Fruit fly (Drosophila melanogaster) whole organism, embryonic: ENCODE measurements around the gene CG7945.

ENCODE experiments used
- Atf-2 ChIP-seq: fragments of 200-800 bp; sonication (Bioruptor generic); optimal IDR thresholded peaks from 2 replicates; lab custom pipeline; 2016; ENCODE audit warnings: missing biosample characterization, missing genetic modification characterization
- CG10366 ChIP-seq: fragments of 200-800 bp; sonication (Bioruptor generic); IDR thresholded peaks from 2 replicates; pipeline ENCODE4 v1.3.6; 2022; ENCODE audit warnings: missing biosample characterization, missing genetic modification characterization
- CG10543 ChIP-seq: fragments of 200-800 bp; sonication (Bioruptor generic); optimal IDR thresholded peaks from 3 replicates; lab custom pipeline; 2017; ENCODE audit warnings: missing biosample characterization, mild to moderate bottlenecking, missing genetic modification characterization, moderate library complexity
- CG12299 ChIP-seq: fragments of 200-800 bp; sonication (Bioruptor generic); optimal IDR thresholded peaks from 2 replicates; lab custom pipeline; 2018; ENCODE audit warnings: missing biosample characterization, mild to moderate bottlenecking, missing genetic modification characterization
- CG12744 ChIP-seq: fragments of 200-800 bp; sonication (Bioruptor generic); optimal IDR thresholded peaks from 2 replicates; lab custom pipeline; 2016; ENCODE audit warnings: missing biosample characterization, missing genetic modification characterization
- CG12769 ChIP-seq: fragments of 200-800 bp; sonication (Bioruptor generic); optimal IDR thresholded peaks from 2 replicates; lab custom pipeline; 2019; ENCODE audit warnings: missing biosample characterization, mild to moderate bottlenecking, missing genetic modification characterization, moderate library complexity
- CG13424 ChIP-seq: fragments of 200-800 bp; sonication (Bioruptor generic); optimal IDR thresholded peaks from 2 replicates; lab custom pipeline; 2019; ENCODE audit warnings: missing biosample characterization, mild to moderate bottlenecking, missing genetic modification characterization, moderate library complexity
- CG15011 ChIP-seq: fragments of 200-800 bp; sonication (Bioruptor generic); optimal IDR thresholded peaks from 3 replicates; lab custom pipeline; 2018; ENCODE audit warnings: missing biosample characterization, mild to moderate bottlenecking, missing genetic modification characterization
- CG16779 ChIP-seq: fragments of 200-800 bp; sonication (Bioruptor generic); IDR thresholded peaks from 2 replicates; pipeline ENCODE4 v1.3.6; 2022; ENCODE audit warnings: missing biosample characterization, missing genetic modification characterization
- CG17328 ChIP-seq: fragments of 200-800 bp; sonication (Bioruptor generic); IDR thresholded peaks from 2 replicates; pipeline ENCODE4 v1.3.6; 2022; ENCODE audit warnings: missing biosample characterization, missing genetic modification characterization
- CG18262 ChIP-seq: fragments of 200-800 bp; optimal IDR thresholded peaks from 3 replicates; lab custom pipeline; 2019; ENCODE audit warnings: missing biosample characterization, mild to moderate bottlenecking, missing genetic modification characterization, moderate library complexity
- CG2129 ChIP-seq: fragments of 200-800 bp; sonication (Bioruptor generic); IDR thresholded peaks from 2 replicates; pipeline ENCODE4 v1.3.6; 2022; ENCODE audit warnings: missing biosample characterization, missing genetic modification characterization; ENCODE audit not compliant: partially characterized antibody
- CG2712 ChIP-seq: fragments of 200-800 bp; optimal IDR thresholded peaks from 3 replicates; lab custom pipeline; 2019; ENCODE audit warnings: missing biosample characterization, mild to moderate bottlenecking, missing genetic modification characterization, moderate library complexity
- CG31224 ChIP-seq: fragments of 200-800 bp; sonication (Bioruptor generic); IDR thresholded peaks from 2 replicates; pipeline ENCODE4 v1.3.6; 2022; ENCODE audit warnings: missing biosample characterization, missing genetic modification characterization
- CG34224 ChIP-seq: fragments of 200-800 bp; sonication (Bioruptor generic); IDR thresholded peaks from 3 replicates; pipeline ENCODE4 v1.3.6; 2022; ENCODE audit warnings: missing biosample characterization, missing genetic modification characterization; ENCODE audit not compliant: partially characterized antibody
- CG3995 ChIP-seq: fragments of 200-800 bp; sonication (Bioruptor generic); optimal IDR thresholded peaks from 3 replicates; lab custom pipeline; 2016; ENCODE audit warnings: missing biosample characterization, missing genetic modification characterization
- CG4617 ChIP-seq: fragments of 200-800 bp; sonication (Bioruptor generic); optimal IDR thresholded peaks from 3 replicates; lab custom pipeline; 2016; ENCODE audit warnings: missing biosample characterization, missing genetic modification characterization, borderline replicate concordance
- CG9437 ChIP-seq: fragments of 200-800 bp; sonication (Bioruptor generic); optimal IDR thresholded peaks from 2 replicates; lab custom pipeline; 2018; ENCODE audit warnings: missing biosample characterization, mild to moderate bottlenecking, missing genetic modification characterization
- CG9727 ChIP-seq: fragments of 200-800 bp; sonication (Bioruptor generic); optimal IDR thresholded peaks from 3 replicates; lab custom pipeline; 2017; ENCODE audit warnings: missing biosample characterization, mild to moderate bottlenecking, missing genetic modification characterization
- E2f2 ChIP-seq: fragments of 200-800 bp; sonication (Bioruptor generic); IDR thresholded peaks from 2 replicates; pipeline ENCODE4 v1.3.6; 2022; ENCODE audit warnings: missing biosample characterization, missing genetic modification characterization
- Gug ChIP-seq: fragments of 200-800 bp; sonication (Bioruptor generic); IDR thresholded peaks from 4 replicates; pipeline ENCODE4 v1.3.6; 2022; ENCODE audit warnings: missing biosample characterization, missing genetic modification characterization
- H2.0 ChIP-seq: fragments of 200-800 bp; sonication (Bioruptor generic); IDR thresholded peaks from 2 replicates; pipeline ENCODE4 v1.3.6; 2022; ENCODE audit warnings: missing biosample characterization, missing genetic modification characterization
- HLH54F ChIP-seq: fragments of 200-800 bp; sonication (Bioruptor generic); optimal IDR thresholded peaks from 3 replicates; lab custom pipeline; 2016; ENCODE audit warnings: missing biosample characterization, missing genetic modification characterization
- MESR4 ChIP-seq: fragments of 200-800 bp; sonication (Bioruptor generic); optimal IDR thresholded peaks from 2 replicates; lab custom pipeline; 2018; ENCODE audit warnings: missing biosample characterization, mild to moderate bottlenecking, missing genetic modification characterization, moderate library complexity
- Mrtf ChIP-seq: fragments of 200-800 bp; sonication (Bioruptor generic); IDR thresholded peaks from 3 replicates; pipeline ENCODE4 v1.3.6; 2022; ENCODE audit warnings: missing biosample characterization, missing genetic modification characterization
- NC2β ChIP-seq: fragments of 200-800 bp; sonication (Bioruptor generic); optimal IDR thresholded peaks from 2 replicates; lab custom pipeline; 2016; ENCODE audit warnings: missing biosample characterization, missing genetic modification characterization
- NFAT ChIP-seq: fragments of 200-800 bp; sonication (Bioruptor generic); IDR thresholded peaks from 2 replicates; pipeline ENCODE4 v1.3.6; 2022; ENCODE audit warnings: missing biosample characterization, missing genetic modification characterization
- Pdp1 ChIP-seq, 2 experiments: fragments of 200-800 bp; sonication (Bioruptor generic); optimal IDR thresholded peaks; 3 replicates each; lab custom pipeline; 2016; ENCODE audit warnings: missing biosample characterization in 2 of 2, missing genetic modification characterization in 2 of 2, mild to moderate bottlenecking in 1 of 2, moderate library complexity in 1 of 2
- Stat92E ChIP-seq, 3 experiments: fragments of >200 bp in 2 of 3; fragments of 200-800 bp in 1 of 3; sonication (Bioruptor generic) in 1 of 3; optimal IDR thresholded peaks; 2 replicates each; lab custom pipeline; 2017 to 2019; ENCODE audit warnings: missing biosample characterization in 3 of 3, missing genetic modification characterization in 3 of 3, mild to moderate bottlenecking in 1 of 3, moderate library complexity in 1 of 3
- bsh ChIP-seq, 2 experiments: fragments of 200-800 bp; sonication (Bioruptor generic); optimal IDR thresholded peaks; 2 replicates each; lab custom pipeline; 2017 to 2018; ENCODE audit warnings: mild to moderate bottlenecking in 2 of 2, missing biosample characterization in 2 of 2, missing genetic modification characterization in 2 of 2, moderate library complexity in 1 of 2
- ci ChIP-seq: fragments of 200-800 bp; sonication (Bioruptor generic); IDR thresholded peaks from 3 replicates; pipeline ENCODE4 v1.3.6; 2022; ENCODE audit warnings: missing biosample characterization, missing genetic modification characterization
- dati ChIP-seq: fragments of 200-800 bp; sonication (Bioruptor generic); IDR thresholded peaks from 2 replicates; pipeline ENCODE4 v1.3.6; 2022; ENCODE audit warnings: missing biosample characterization, missing genetic modification characterization
- dm ChIP-seq: fragments of 200-800 bp; sonication (Bioruptor generic); optimal IDR thresholded peaks from 3 replicates; lab custom pipeline; 2016; ENCODE audit warnings: missing biosample characterization, missing genetic modification characterization
- dysf ChIP-seq: fragments of 200-800 bp; sonication (Bioruptor generic); IDR thresholded peaks from 3 replicates; pipeline ENCODE4 v1.3.6; 2022; ENCODE audit warnings: missing biosample characterization, missing genetic modification characterization
- hkb ChIP-seq, 2 experiments: fragments of 200-800 bp in 1 of 2; fragments of >200 bp in 1 of 2; sonication (Bioruptor generic) in 1 of 2; IDR thresholded peaks in 1 of 2; optimal IDR thresholded peaks in 1 of 2; 2 replicates each; pipeline versions ENCODE4 v1.3.6 to Lab custom; 2017 to 2022; ENCODE audit warnings: missing biosample characterization in 1 of 2, missing genetic modification characterization in 1 of 2
- jumu ChIP-seq: fragments of 200-800 bp; sonication (Bioruptor generic); optimal IDR thresholded peaks from 3 replicates; lab custom pipeline; 2016; ENCODE audit warnings: missing biosample characterization, missing genetic modification characterization
- knrl ChIP-seq: fragments of 200-800 bp; sonication (Bioruptor generic); IDR thresholded peaks from 3 replicates; pipeline ENCODE4 v1.3.6; 2022; ENCODE audit warnings: missing biosample characterization, missing genetic modification characterization; ENCODE audit not compliant: partially characterized antibody
- maf-S ChIP-seq: fragments of 200-800 bp; sonication (Bioruptor generic); optimal IDR thresholded peaks from 2 replicates; lab custom pipeline; 2016; ENCODE audit warnings: missing biosample characterization, missing genetic modification characterization
- nom ChIP-seq: fragments of 200-800 bp; sonication (Bioruptor generic); optimal IDR thresholded peaks from 2 replicates; lab custom pipeline; 2017; ENCODE audit warnings: missing biosample characterization, missing genetic modification characterization, mild to moderate bottlenecking, moderate library complexity, missing genetic modification reagents
- onecut ChIP-seq: fragments of 200-800 bp; sonication (Bioruptor generic); IDR thresholded peaks from 2 replicates; pipeline ENCODE4 v1.3.6; 2022; ENCODE audit warnings: missing biosample characterization, missing genetic modification characterization
- pb ChIP-seq: fragments of 200-800 bp; sonication (Bioruptor generic); optimal IDR thresholded peaks from 3 replicates; lab custom pipeline; 2016; ENCODE audit warnings: missing biosample characterization, missing genetic modification characterization
- phol ChIP-seq: fragments of 200-800 bp; sonication (Bioruptor generic); optimal IDR thresholded peaks from 3 replicates; lab custom pipeline; 2018; ENCODE audit warnings: missing biosample characterization, mild to moderate bottlenecking, missing genetic modification characterization, moderate library complexity
- slp2 ChIP-seq: fragments of 200-800 bp; sonication (Bioruptor generic); optimal IDR thresholded peaks from 2 replicates; lab custom pipeline; 2016; ENCODE audit warnings: missing biosample characterization, missing genetic modification characterization
- sug ChIP-seq: fragments of 200-800 bp; optimal IDR thresholded peaks from 2 replicates; lab custom pipeline; 2019; ENCODE audit warnings: missing biosample characterization, mild to moderate bottlenecking, missing genetic modification characterization, moderate library complexity
- trh ChIP-seq: fragments of 200-800 bp; sonication (Bioruptor generic); optimal IDR thresholded peaks from 2 replicates; lab custom pipeline; 2016; ENCODE audit warnings: missing biosample characterization, missing genetic modification characterization
- usp ChIP-seq: fragments of >200 bp; optimal IDR thresholded peaks from 2 replicates; lab custom pipeline; 2017; ENCODE audit warnings: missing biosample characterization, missing genetic modification characterization
- vnd ChIP-seq: fragments of 200-800 bp; sonication (Bioruptor generic); IDR thresholded peaks from 3 replicates; pipeline ENCODE4 v1.3.6; 2022; ENCODE audit warnings: missing biosample characterization, missing genetic modification characterization; ENCODE audit not compliant: partially characterized antibody

Gene CG7945

DNA sequence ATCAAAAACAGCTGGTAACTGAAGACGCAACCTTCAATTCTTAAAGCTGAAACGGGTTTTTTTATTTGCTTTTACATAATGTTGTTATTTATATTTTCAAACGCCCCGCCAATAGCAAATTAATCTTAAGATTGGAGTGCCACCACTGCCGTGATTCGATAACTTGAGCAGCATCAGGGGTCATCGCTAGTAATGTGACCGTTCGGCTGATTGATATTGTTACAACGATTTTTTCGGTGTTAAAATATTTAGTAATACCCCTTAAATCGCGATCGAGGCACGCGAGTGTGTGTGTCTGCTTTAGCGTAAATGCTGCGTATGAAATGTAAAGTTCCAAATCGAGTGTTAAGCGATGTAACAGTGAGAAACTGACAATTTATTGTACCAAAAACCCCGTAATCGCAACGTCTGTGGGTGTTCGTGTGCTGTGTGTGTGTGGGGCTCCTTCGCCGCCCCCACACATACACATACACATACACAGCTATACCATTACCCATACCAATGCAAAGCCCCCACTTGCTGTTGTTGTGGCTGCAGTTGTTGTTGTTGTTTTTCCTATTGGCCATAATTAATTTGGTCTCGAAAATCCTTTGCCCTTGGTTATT, 42.0 kb upstream of the CG7945 start, which contains the start of gene dop (continued):
- TF ChIP-seq CG4617 (peak; percentile 59), hkb (optimal IDR thresholded peaks at IDR 0.05; lab: Kevin White, UChicago) (no peak), hkb (GFP tag; IDR thresholded peaks at IDR 0.05; lab: Robert Waterston, UW) (peak; percentile 22; the same call in 1 of the 2 replicates), jumu (peak; percentile 26), CG2712 (tag; lab: Kevin White, UChicago) (no peak), phol (peak; percentile 43), CG17328 (GFP tag; lab: Robert Waterston, UW) (0 out of 2 replicates have a peak, but pooled peaks have one; percentile 16), vnd (GFP tag; lab: Robert Waterston, UW) (peak; percentile 43; the same call in 1 of the 3 replicates)

DNA sequence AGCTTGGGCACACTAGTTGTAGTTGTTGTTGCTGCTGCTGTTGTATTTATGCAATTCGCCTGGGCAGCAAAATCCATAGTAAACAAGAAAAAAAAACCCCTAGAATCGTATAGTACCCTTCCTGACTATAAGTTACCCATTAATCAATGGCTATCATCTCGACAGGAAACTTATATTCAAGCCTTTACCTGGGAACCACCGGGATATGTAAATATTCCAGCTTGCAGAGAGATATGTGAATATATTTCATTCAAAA, 39.8 kb upstream of the CG7945 start:
- no peak for TF ChIP-seq dati (GFP tag; lab: Robert Waterston, UW)
- TF ChIP-seq ci (GFP tag; lab: Robert Waterston, UW): no peak
- no peak for TF ChIP-seq pb (GFP tag; lab: Kevin White, UChicago)
- no peak for TF ChIP-seq CG12769
- no peak for TF ChIP-seq CG18262
- TF ChIP-seq slp2 (GFP tag; lab: Kevin White, UChicago): no peak
- 0 out of 3 replicates have a peak, but pooled peaks have one; percentile 4 for TF ChIP-seq CG34224 (GFP tag; lab: Robert Waterston, UW)
- no peak for TF ChIP-seq CG16779 (GFP tag; lab: Robert Waterston, UW)
- no peak for TF ChIP-seq E2f2
- TF ChIP-seq Atf-2 (GFP tag; lab: Kevin White, UChicago): no peak
- no peak for TF ChIP-seq CG10366 (GFP tag; lab: Robert Waterston, UW)
- TF ChIP-seq CG12744: no peak
- TF ChIP-seq Pdp1 (GFP tag; optimal IDR thresholded peaks at IDR 0.05; lab: Kevin White, UChicago): peak in 1 of 2 experiments; percentile 95
- TF ChIP-seq NFAT (GFP tag; lab: Robert Waterston, UW): no peak
- TF ChIP-seq CG15011: no peak
- TF ChIP-seq trh (GFP tag; lab: Kevin White, UChicago): no peak
- no peak for TF ChIP-seq knrl
- TF ChIP-seq CG10543: no peak
- TF ChIP-seq CG9437 (GFP tag; lab: Kevin White, UChicago): no peak
- TF ChIP-seq MESR4 (GFP tag; lab: Kevin White, UChicago): peak; percentile 6
- TF ChIP-seq bsh (GFP tag; optimal IDR thresholded peaks at IDR 0.05; lab: Kevin White, UChicago): no peak
- TF ChIP-seq nom: no peak
- TF ChIP-seq sug (tag; lab: Kevin White, UChicago): no peak
- no peak for TF ChIP-seq CG9727 (GFP tag; lab: Kevin White, UChicago)
- TF ChIP-seq CG2129 (GFP tag; lab: Robert Waterston, UW): no peak
- TF ChIP-seq Stat92E (GFP tag; optimal IDR thresholded peaks at IDR 0.05; lab: Kevin White, UChicago): no peak

DNA sequence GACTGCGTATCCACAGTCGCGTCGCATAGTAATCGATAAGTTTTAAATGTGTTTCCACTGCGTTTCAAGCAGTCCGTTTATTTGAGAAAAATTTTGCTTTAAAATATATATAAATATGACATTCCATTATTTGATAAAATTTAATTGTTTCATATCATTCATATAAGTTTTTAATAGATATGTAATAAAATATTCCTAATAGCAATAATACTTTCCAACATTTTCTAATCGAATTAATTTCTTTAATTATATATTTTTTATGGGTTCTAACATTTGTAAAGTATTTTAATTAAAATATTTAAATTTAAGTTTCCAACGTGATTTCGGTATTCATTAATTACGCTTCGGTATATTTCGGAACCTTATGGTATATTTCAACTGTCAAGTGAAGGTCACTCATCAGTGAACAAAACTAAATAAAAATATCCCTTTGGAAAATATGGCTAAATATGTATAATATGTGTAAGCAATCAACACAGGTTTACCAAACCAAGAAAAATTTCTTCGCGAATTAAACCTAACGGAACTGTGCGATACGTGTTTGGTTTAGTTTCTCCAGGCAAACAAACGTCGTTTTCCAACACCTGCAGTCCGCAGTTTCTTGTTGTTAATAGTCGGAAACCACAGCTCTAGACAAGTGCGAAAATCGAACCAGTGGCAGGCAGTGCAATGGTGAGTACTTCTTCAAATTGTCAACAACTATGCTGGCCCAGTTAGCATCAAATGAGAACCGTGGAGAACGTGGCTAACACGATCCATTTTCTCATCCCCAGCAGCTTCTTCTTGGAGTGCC, 39.3 kb upstream of the CG7945 start, which contains the start of the genes CG7739 and SCCRO:
Gene CG7739, minus strand, starts transcription at position 8 of the 793 bp plus-strand sequence.
Gene SCCRO, plus strand, starts transcription at position 370 of the 793 bp plus-strand sequence.
- TF ChIP-seq CG12299 (tag; lab: Kevin White, UChicago) (peak; percentile 22), H2.0 (GFP tag; lab: Robert Waterston, UW) (peak; percentile 81), CG12744 (no peak), Gug (GFP tag; lab: Robert Waterston, UW) (peak; percentile 68; the same call in 2 of the 4 replicates), CG3995 (GFP tag; lab: Kevin White, UChicago) (peak; percentile 93), usp (no peak), NC2β (GFP tag; lab: Kevin White, UChicago) (peak; percentile 32), Mrtf (GFP tag; lab: Robert Waterston, UW) (no peak), CG13424 (tag; lab: Kevin White, UChicago) (peak; percentile 66), onecut (no peak), dysf (GFP tag; lab: Robert Waterston, UW) (peak; percentile 70; the same call in 2 of the 3 replicates), HLH54F (GFP tag; lab: Kevin White, UChicago) (no peak), CG31224 (GFP tag; lab: Robert Waterston, UW) (peak; percentile 59), dm (GFP tag; lab: Kevin White, UChicago) (peak; percentile 12), maf-S (GFP tag; lab: Kevin White, UChicago) (no peak)
